Worm (Caenorhabditis elegans): Measurements from ENCODE around the gene B0244.7.
A peak's percentile ranks its signal among the peaks of the same experiment; 100 is the strongest.

The B0244.7 gene

ce11 chrIII:5730980-5731636 is at the start of gene B0244.7, which contains the start of gene B0244.9:
TSS of gene B0244.7 (plus strand) at chrIII:5731501.
TSS of gene B0244.9 (minus strand) at chrIII:5731030.
- TF ChIP-seq nhr-67 (tag; optimal IDR thresholded peaks at IDR 0.05) (no peak), nhr-43 (tag; optimal IDR thresholded peaks at IDR 0.05; ENCODE audit: poor library complexity, severe bottlenecking) (no peak), elt-2 (tag; optimal IDR thresholded peaks at IDR 0.05) (peak; percentile 55), snpc-4 (tag; optimal IDR thresholded peaks at IDR 0.05) (no peak), daf-12 (tag; optimal IDR thresholded peaks at IDR 0.05) (no peak), lin-15B (tag; optimal IDR thresholded peaks at IDR 0.05) (no peak), ZK546.5 (tag; optimal IDR thresholded peaks at IDR 0.05) (no peak), lin-39 (tag; optimal IDR thresholded peaks at IDR 0.05) (no peak)

ce11 chrIII:5683998-5684397 is 47.3 kb upstream of the B0244.7 start, which contains the start of gene rcan-1:
TSS of gene rcan-1 (minus strand) at chrIII:5684098.
- TF ChIP-seq mml-1 (tag; optimal IDR thresholded peaks at IDR 0.05) (no peak), elt-3 (tag; optimal IDR thresholded peaks at IDR 0.05) (no peak), nhr-43 (tag; optimal IDR thresholded peaks at IDR 0.05; ENCODE audit: poor library complexity, severe bottlenecking) (no peak), ZK546.5 (tag; optimal IDR thresholded peaks at IDR 0.05) (no peak), fkh-10 (GFP tag; optimal IDR thresholded peaks at IDR 0.05) (no peak), daf-12 (tag; optimal IDR thresholded peaks at IDR 0.05) (no peak), nhr-67 (tag; optimal IDR thresholded peaks at IDR 0.05) (no peak), unc-39 (tag; optimal IDR thresholded peaks at IDR 0.05) (no peak), nhr-11 (tag; optimal IDR thresholded peaks at IDR 0.05) (no peak), R02D3.7 (tag; optimal IDR thresholded peaks at IDR 0.05) (no peak), skn-1 (tag; optimal IDR thresholded peaks at IDR 0.05) (no peak), fos-1 (tag; optimal IDR thresholded peaks at IDR 0.05) (no peak), pha-4 (tag; optimal IDR thresholded peaks at IDR 0.05) (no peak), egl-27 (tag; optimal IDR thresholded peaks at IDR 0.05) (no peak), lin-15B (tag; optimal IDR thresholded peaks at IDR 0.05) (no peak), lsy-12 (tag; optimal IDR thresholded peaks at IDR 0.05) (no peak)

- no peak for TF ChIP-seq skn-1 (tag; optimal IDR thresholded peaks at IDR 0.05)
- peak; percentile 38 for TF ChIP-seq lin-39 (tag; optimal IDR thresholded peaks at IDR 0.05)
- TF ChIP-seq nfya-1 (tag; optimal IDR thresholded peaks at IDR 0.05; ENCODE audit: insufficient read depth) = peak; percentile 71
- no peak for TF ChIP-seq nhr-43 (tag; optimal IDR thresholded peaks at IDR 0.05; ENCODE audit: poor library complexity, severe bottlenecking)
- TF ChIP-seq ztf-11 (tag; optimal IDR thresholded peaks at IDR 0.05) = no peak
- TF ChIP-seq pqm-1 (tag; optimal IDR thresholded peaks at IDR 0.05) = peak; percentile 25
- TF ChIP-seq snpc-4 (tag; optimal IDR thresholded peaks at IDR 0.05) = peak; percentile 39
- TF ChIP-seq elt-2 (tag; optimal IDR thresholded peaks at IDR 0.05) = peak; percentile 30
- no peak for TF ChIP-seq unc-39 (tag; optimal IDR thresholded peaks at IDR 0.05)
- peak; percentile 98 for TF ChIP-seq pha-4 (tag; optimal IDR thresholded peaks at IDR 0.05)
- TF ChIP-seq hmg-11 (tag; optimal IDR thresholded peaks at IDR 0.05) = peak; percentile 65
- no peak for TF ChIP-seq ceh-28 (tag; optimal IDR thresholded peaks at IDR 0.05)
- no peak for TF ChIP-seq ztf-4 (tag; optimal IDR thresholded peaks at IDR 0.05)
Measured at ce11 chrIII:5688246-5688645, 43.1 kb upstream of the B0244.7 start.

- TF ChIP-seq mdl-1 (tag; optimal IDR thresholded peaks at IDR 0.05) (no peak), ceh-28 (tag; optimal IDR thresholded peaks at IDR 0.05) (no peak), elt-3 (tag; optimal IDR thresholded peaks at IDR 0.05) (no peak), nhr-23 (tag; optimal IDR thresholded peaks at IDR 0.05) (no peak), ceh-82 (tag; optimal IDR thresholded peaks at IDR 0.05) (no peak), nhr-77 (tag; optimal IDR thresholded peaks at IDR 0.05) (no peak), nhr-43 (tag; optimal IDR thresholded peaks at IDR 0.05; ENCODE audit: poor library complexity, severe bottlenecking) (no peak), elt-1 (tag; optimal IDR thresholded peaks at IDR 0.05) (no peak), unc-39 (tag; optimal IDR thresholded peaks at IDR 0.05) (no peak)
Measured at ce11 chrIII:5691826-5692225, 39.5 kb upstream of the B0244.7 start.

- TF ChIP-seq hmg-11 (tag; optimal IDR thresholded peaks at IDR 0.05) = peak; percentile 17
- no peak for TF ChIP-seq daf-12 (tag; optimal IDR thresholded peaks at IDR 0.05)
- TF ChIP-seq nfya-1 (tag; optimal IDR thresholded peaks at IDR 0.05; ENCODE audit: insufficient read depth) = peak; percentile 35
- TF ChIP-seq R02D3.7 (tag; optimal IDR thresholded peaks at IDR 0.05) = peak; percentile 15
- TF ChIP-seq ceh-9 (tag; optimal IDR thresholded peaks at IDR 0.05) = no peak
- TF ChIP-seq nhr-43 (tag; optimal IDR thresholded peaks at IDR 0.05; ENCODE audit: poor library complexity, severe bottlenecking) = no peak
- TF ChIP-seq pha-4 (tag; optimal IDR thresholded peaks at IDR 0.05) = peak; percentile 39
Measured at ce11 chrIII:5692690-5693089, 38.6 kb upstream of the B0244.7 start, which contains the start of the genes abi-1 and arle-14. TSS of gene abi-1 (minus strand) at chrIII:5692740. TSS of gene arle-14 (plus strand) at chrIII:5692906.

Measured in whole organism, L3 larva.